Worm (Caenorhabditis elegans): ENCODE data around the gene Y38H6C.16.
"Not testable (repeated sequence)": the region's sequence is repeated elsewhere in the genome, so short reads cannot be mapped to it uniquely, and the experiment has no call there.

Gene Y38H6C.16

ce11 chrV:20539055-20539454, at the start of gene Y38H6C.16:
Gene Y38H6C.16 (minus strand): TSS chrV:20539347.
- TF ChIP-seq W03F9.2 (tag; optimal IDR thresholded peaks at IDR 0.05) (no peak), dao-5 (tag; optimal IDR thresholded peaks at IDR 0.05) (no peak), him-1 (tag; optimal IDR thresholded peaks at IDR 0.05) (no peak)

DNA sequence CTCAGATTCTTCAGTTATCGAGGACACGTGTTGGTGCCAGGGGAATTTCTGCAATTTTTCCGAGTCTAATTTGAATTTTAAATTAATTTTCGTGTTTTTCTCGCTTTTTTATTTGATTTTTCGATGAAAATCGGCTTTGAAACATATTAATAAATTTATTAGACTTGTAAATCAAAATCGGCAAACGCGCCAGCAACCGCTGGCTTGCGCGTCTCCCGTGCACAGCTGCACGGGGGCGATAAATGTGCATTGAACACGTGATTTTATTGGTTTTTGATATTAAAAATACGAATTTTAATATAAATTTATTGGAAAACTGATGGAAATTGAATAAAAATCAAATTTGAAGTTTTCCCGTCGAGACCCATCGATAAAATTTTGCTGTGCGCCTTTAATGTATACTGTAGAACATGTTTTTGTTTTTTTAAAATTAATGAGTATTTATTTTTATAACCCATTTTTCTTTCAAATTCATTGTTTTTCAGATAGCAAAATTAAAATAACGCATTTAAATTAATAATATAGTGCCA, 41.4 kb upstream of the Y38H6C.16 start, which contains the start of gene F26F2.7:
TSS of gene F26F2.7 (plus strand) at position 480 of the 530 bp plus-strand sequence.
- TF ChIP-seq him-1 (tag; optimal IDR thresholded peaks at IDR 0.05) (peak; percentile 1), W03F9.2 (tag; optimal IDR thresholded peaks at IDR 0.05) (peak; percentile 95), dao-5 (tag; optimal IDR thresholded peaks at IDR 0.05) (no peak)

ce11 chrV:20579534-20579933, 40.4 kb upstream of the Y38H6C.16 start, which contains the start of gene F26F2.8:
Gene F26F2.8 (plus strand): TSS chrV:20579546.
- TF ChIP-seq dao-5 (tag; optimal IDR thresholded peaks at IDR 0.05) (no peak), W03F9.2 (tag; optimal IDR thresholded peaks at IDR 0.05) (no peak), him-1 (tag; optimal IDR thresholded peaks at IDR 0.05) (no peak)

ce11 chrV:20574872-20575271, 35.7 kb upstream of the Y38H6C.16 start:
- TF ChIP-seq him-1 (tag; optimal IDR thresholded peaks at IDR 0.05) (no peak), W03F9.2 (tag; optimal IDR thresholded peaks at IDR 0.05) (no peak), dao-5 (tag; optimal IDR thresholded peaks at IDR 0.05) (no peak)

DNA sequence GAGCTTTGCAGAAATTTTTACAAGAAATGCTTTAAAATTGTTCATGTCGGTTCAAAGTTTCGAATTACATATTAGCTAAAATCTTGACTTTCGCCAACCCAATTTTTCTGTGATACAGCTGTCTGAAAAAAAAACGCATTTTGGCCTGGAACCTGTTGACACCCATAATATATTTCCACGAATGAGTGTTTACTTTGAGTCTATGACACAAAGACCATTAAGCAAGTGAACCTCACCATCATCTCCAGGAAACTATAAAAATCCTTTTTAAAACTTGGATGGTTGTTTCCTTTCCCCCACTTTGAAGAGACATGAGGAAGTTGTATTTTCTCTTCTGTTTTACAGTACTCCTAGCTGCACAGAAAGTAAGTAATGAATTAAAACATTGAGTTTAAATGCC, 35.2 kb upstream of the Y38H6C.16 start, which contains the start of gene clec-263:
TSS of gene clec-263 (plus strand) at position 301 of the 400 bp plus-strand sequence.
- no peak for TF ChIP-seq dao-5 (tag; optimal IDR thresholded peaks at IDR 0.05)
- TF ChIP-seq him-1 (tag; optimal IDR thresholded peaks at IDR 0.05), result no peak
- TF ChIP-seq W03F9.2 (tag; optimal IDR thresholded peaks at IDR 0.05), result no peak

- no peak for TF ChIP-seq him-1 (tag; optimal IDR thresholded peaks at IDR 0.05)
- no peak for TF ChIP-seq W03F9.2 (tag; optimal IDR thresholded peaks at IDR 0.05)
- no peak for TF ChIP-seq dao-5 (tag; optimal IDR thresholded peaks at IDR 0.05)
Observed at ce11 chrV:20573392-20573791, 34.2 kb upstream of the Y38H6C.16 start, which contains the start of gene F26F2.5. Gene F26F2.5 (plus strand): TSS chrV:20573692.

DNA sequence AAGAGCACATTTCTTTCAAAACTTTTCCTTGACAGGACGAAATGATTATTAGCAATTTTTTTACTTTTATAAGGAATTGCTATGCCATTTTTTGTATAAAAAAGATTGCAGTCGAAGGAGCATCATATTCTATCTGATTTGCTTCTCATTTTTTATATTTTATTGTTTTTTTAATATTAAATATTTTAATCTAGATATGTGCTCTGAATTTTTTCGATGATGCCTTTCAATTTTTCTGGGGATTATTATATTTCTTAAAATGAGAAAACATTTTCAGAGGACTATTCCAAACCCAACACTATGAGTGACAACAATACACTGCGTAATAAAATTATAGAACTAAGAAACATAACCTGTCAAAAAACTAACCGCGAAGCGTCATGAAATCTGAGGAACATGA, 29.8 kb upstream of the Y38H6C.16 start, which contains the start of gene F26F2.4:
TSS of gene F26F2.4 (plus strand) at position 301 of the 400 bp plus-strand sequence.
- not testable (repeated sequence) for TF ChIP-seq W03F9.2, dao-5, him-1 (tag; optimal IDR thresholded peaks at IDR 0.05)

ce11 chrV:20566454-20566853, 27.3 kb upstream of the Y38H6C.16 start, which contains the start of gene F26F2.3:
Gene F26F2.3 (minus strand): TSS chrV:20566554.
- TF ChIP-seq W03F9.2 (tag; optimal IDR thresholded peaks at IDR 0.05), result no peak
- TF ChIP-seq him-1 (tag; optimal IDR thresholded peaks at IDR 0.05), result no peak
- TF ChIP-seq dao-5 (tag; optimal IDR thresholded peaks at IDR 0.05), result no peak

ce11 chrV:20564054-20564453, 24.9 kb upstream of the Y38H6C.16 start, which contains the start of gene F26F2.13:
Gene F26F2.13 (plus strand): TSS chrV:20564354.
- TF ChIP-seq W03F9.2, dao-5, him-1 (tag; optimal IDR thresholded peaks at IDR 0.05): not testable (repeated sequence)

- TF ChIP-seq dao-5 (tag; optimal IDR thresholded peaks at IDR 0.05) (no peak), W03F9.2 (tag; optimal IDR thresholded peaks at IDR 0.05) (no peak), him-1 (tag; optimal IDR thresholded peaks at IDR 0.05) (no peak)
Observed at ce11 chrV:20561795-20562194, 22.6 kb upstream of the Y38H6C.16 start, which contains the start of gene F26F2.1. Gene F26F2.1 (minus strand): TSS chrV:20561895.

- TF ChIP-seq W03F9.2 (tag; optimal IDR thresholded peaks at IDR 0.05) (no peak), dao-5 (tag; optimal IDR thresholded peaks at IDR 0.05) (no peak), him-1 (tag; optimal IDR thresholded peaks at IDR 0.05) (no peak)
Observed at ce11 chrV:20558270-20558669, 19.1 kb upstream of the Y38H6C.16 start, which contains the start of gene abf-4. Gene abf-4 (minus strand): TSS chrV:20558370.

- TF ChIP-seq dao-5 (tag; optimal IDR thresholded peaks at IDR 0.05), result no peak
- TF ChIP-seq him-1 (tag; optimal IDR thresholded peaks at IDR 0.05), result no peak
- no peak for TF ChIP-seq W03F9.2 (tag; optimal IDR thresholded peaks at IDR 0.05)
Observed at ce11 chrV:20556260-20556659, 17.1 kb upstream of the Y38H6C.16 start, which contains the start of gene Y38H6C.23. Gene Y38H6C.23 (minus strand): TSS chrV:20556360.

DNA sequence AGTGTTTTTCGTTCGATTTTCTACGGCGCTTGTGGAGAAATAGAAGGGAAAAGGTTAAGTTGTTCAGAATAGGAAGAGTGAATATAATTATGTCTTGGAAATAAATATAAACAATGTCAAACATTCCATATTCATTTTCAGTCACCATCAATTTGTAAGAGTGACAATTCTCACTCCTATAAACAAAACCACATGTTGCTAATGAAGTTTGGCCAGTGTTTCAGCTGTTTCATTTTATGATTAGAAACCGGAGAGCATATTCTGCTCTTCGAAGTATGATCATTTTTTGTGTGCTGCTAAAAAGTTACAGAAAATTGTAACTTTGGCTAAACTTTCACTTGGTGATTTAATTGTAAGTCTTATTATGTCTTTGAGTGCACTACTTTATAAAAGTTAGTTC, 16.0 kb upstream of the Y38H6C.16 start, which contains the start of gene Y38H6C.21:
TSS of gene Y38H6C.21 (minus strand) at position 148 of the 400 bp plus-strand sequence.
- no peak for TF ChIP-seq him-1 (tag; optimal IDR thresholded peaks at IDR 0.05)
- TF ChIP-seq W03F9.2 (tag; optimal IDR thresholded peaks at IDR 0.05), result no peak
- no peak for TF ChIP-seq dao-5 (tag; optimal IDR thresholded peaks at IDR 0.05)

DNA sequence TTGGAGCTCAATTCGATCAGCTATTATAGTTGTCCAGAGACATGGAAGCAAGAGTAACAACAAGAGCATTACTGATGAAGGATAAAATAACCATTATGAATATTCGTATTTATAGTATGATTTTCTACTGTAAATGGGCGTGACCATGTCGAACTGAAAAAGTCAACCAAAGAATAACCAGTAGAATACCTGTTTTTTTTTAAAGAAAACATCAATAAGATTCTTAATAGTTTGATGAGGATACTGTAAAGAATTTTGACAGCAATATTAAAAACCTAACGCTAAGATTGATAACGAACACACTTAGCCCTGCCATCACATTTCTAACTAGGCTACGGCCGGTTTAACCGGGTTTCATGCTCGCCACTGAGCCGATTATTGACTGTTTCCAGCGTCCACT, 13.8 kb upstream of the Y38H6C.16 start, which contains the start of gene vmo-1:
TSS of gene vmo-1 (minus strand) at position 101 of the 400 bp plus-strand sequence.
- TF ChIP-seq dao-5 (tag; optimal IDR thresholded peaks at IDR 0.05), result no peak
- no peak for TF ChIP-seq him-1 (tag; optimal IDR thresholded peaks at IDR 0.05)
- no peak for TF ChIP-seq W03F9.2 (tag; optimal IDR thresholded peaks at IDR 0.05)

Measured in whole organism, L4/young adult.